Fruit fly (Drosophila melanogaster) whole organism, embryonic: Measurements from ENCODE around the gene mRpL35.

Experiments used
- Asciz ChIP-seq: fragments of 200-800 bp; sonication (Bioruptor generic); optimal IDR thresholded peaks from 2 replicates; lab custom pipeline; 2017; ENCODE audit warnings: missing biosample characterization, mild to moderate bottlenecking, missing genetic modification characterization, missing genetic modification reagents
- CG10321 ChIP-seq: fragments of 200-800 bp; sonication (Bioruptor generic); IDR thresholded peaks from 2 replicates; pipeline ENCODE4 v1.3.6; 2022; ENCODE audit warnings: missing biosample characterization, missing genetic modification characterization
- CG11456 ChIP-seq: fragments of 200-800 bp; sonication (Bioruptor generic); IDR thresholded peaks from 3 replicates; pipeline ENCODE4 v1.3.6; 2022; ENCODE audit warnings: missing biosample characterization, missing genetic modification characterization
- CG13287 ChIP-seq: fragments of 200-800 bp; sonication (Bioruptor generic); IDR thresholded peaks from 2 replicates; pipeline ENCODE4 v1.3.6; 2022; ENCODE audit warnings: missing biosample characterization, missing genetic modification characterization; ENCODE audit not compliant: partially characterized antibody
- CG14667 ChIP-seq: fragments of 200-800 bp; sonication (Bioruptor generic); IDR thresholded peaks from 2 replicates; pipeline ENCODE4 v1.3.6; 2022; ENCODE audit warnings: missing biosample characterization, missing genetic modification characterization
- CG15011 ChIP-seq: fragments of 200-800 bp; sonication (Bioruptor generic); optimal IDR thresholded peaks from 3 replicates; lab custom pipeline; 2018; ENCODE audit warnings: missing biosample characterization, mild to moderate bottlenecking, missing genetic modification characterization
- CG15269 ChIP-seq: fragments of 200-800 bp; sonication (Bioruptor generic); optimal IDR thresholded peaks from 2 replicates; lab custom pipeline; 2018; ENCODE audit warnings: missing biosample characterization, mild to moderate bottlenecking, missing genetic modification characterization, moderate library complexity
- CG1647 ChIP-seq: fragments of 200-800 bp; sonication (Bioruptor generic); optimal IDR thresholded peaks from 3 replicates; lab custom pipeline; 2016; ENCODE audit warnings: missing biosample characterization, missing genetic modification characterization
- CG16779 ChIP-seq: fragments of 200-800 bp; sonication (Bioruptor generic); IDR thresholded peaks from 2 replicates; pipeline ENCODE4 v1.3.6; 2022; ENCODE audit warnings: missing biosample characterization, missing genetic modification characterization
- CG16815 ChIP-seq: fragments of 200-800 bp; sonication (Bioruptor generic); optimal IDR thresholded peaks from 3 replicates; lab custom pipeline; 2017; ENCODE audit warnings: missing biosample characterization, mild to moderate bottlenecking, missing genetic modification characterization
- CG17912 ChIP-seq: fragments of 200-800 bp; sonication (Bioruptor generic); optimal IDR thresholded peaks from 2 replicates; lab custom pipeline; 2018; ENCODE audit warnings: missing biosample characterization, mild to moderate bottlenecking, missing genetic modification characterization
- CG1792 ChIP-seq: fragments of 200-800 bp; sonication (Bioruptor generic); optimal IDR thresholded peaks from 2 replicates; lab custom pipeline; 2016; ENCODE audit warnings: missing biosample characterization, missing genetic modification characterization
- CG1832 ChIP-seq: fragments of 200-800 bp; sonication (Bioruptor generic); optimal IDR thresholded peaks from 2 replicates; lab custom pipeline; 2017; ENCODE audit warnings: missing biosample characterization, mild to moderate bottlenecking, missing genetic modification characterization, inconsistent platforms
- CG18599 ChIP-seq: fragments of 200-800 bp; sonication (Bioruptor generic); optimal IDR thresholded peaks from 3 replicates; lab custom pipeline; 2017; ENCODE audit warnings: missing biosample characterization, missing genetic modification characterization, mild to moderate bottlenecking, moderate library complexity, missing genetic modification reagents
- CG31365 ChIP-seq: fragments of 200-800 bp; sonication (Bioruptor generic); optimal IDR thresholded peaks from 2 replicates; lab custom pipeline; 2018; ENCODE audit warnings: missing biosample characterization, mild to moderate bottlenecking, missing genetic modification characterization
- CG32772 ChIP-seq: fragments of 200-800 bp; sonication (Bioruptor generic); IDR thresholded peaks from 2 replicates; pipeline ENCODE4 v1.3.6; 2022; ENCODE audit warnings: missing biosample characterization, missing genetic modification characterization
- CG4424 ChIP-seq: fragments of 200-800 bp; sonication (Bioruptor generic); optimal IDR thresholded peaks from 3 replicates; lab custom pipeline; 2016; ENCODE audit warnings: missing biosample characterization, missing genetic modification characterization
- CG6175 ChIP-seq: fragments of 200-800 bp; sonication (Bioruptor generic); IDR thresholded peaks from 3 replicates; pipeline ENCODE4 v1.3.6; 2022; ENCODE audit warnings: missing biosample characterization, missing genetic modification characterization
- CG6272 ChIP-seq: fragments of 200-800 bp; sonication (Bioruptor generic); IDR thresholded peaks from 2 replicates; pipeline ENCODE4 v1.3.6; 2022; ENCODE audit warnings: missing biosample characterization, missing genetic modification characterization
- CG6813 ChIP-seq: fragments of 200-800 bp; sonication (Bioruptor generic); optimal IDR thresholded peaks from 2 replicates; lab custom pipeline; 2017; ENCODE audit warnings: missing biosample characterization, missing genetic modification characterization, mild to moderate bottlenecking, moderate library complexity, missing genetic modification reagents
- CG7357 ChIP-seq: fragments of 200-800 bp; sonication (Bioruptor generic); IDR thresholded peaks from 3 replicates; pipeline ENCODE4 v1.3.6; 2022; ENCODE audit warnings: missing biosample characterization, missing genetic modification characterization
- CG7987 ChIP-seq: fragments of 200-800 bp; sonication (Bioruptor generic); optimal IDR thresholded peaks from 2 replicates; lab custom pipeline; 2018; ENCODE audit warnings: missing biosample characterization, mild to moderate bottlenecking, missing genetic modification characterization, moderate library complexity
- CG9609 ChIP-seq: fragments of 200-800 bp; sonication (Bioruptor generic); optimal IDR thresholded peaks from 3 replicates; lab custom pipeline; 2016; ENCODE audit warnings: missing biosample characterization, missing genetic modification characterization
- D19B ChIP-seq: fragments of 200-800 bp; sonication (Bioruptor generic); optimal IDR thresholded peaks from 2 replicates; lab custom pipeline; 2017; ENCODE audit warnings: missing biosample characterization, mild to moderate bottlenecking, missing genetic modification characterization
- Dip3 ChIP-seq: fragments of 200-800 bp; sonication (Bioruptor generic); optimal IDR thresholded peaks from 3 replicates; lab custom pipeline; 2016; ENCODE audit warnings: missing biosample characterization, missing genetic modification characterization
- Doc2 ChIP-seq: fragments of 200-800 bp; sonication (Bioruptor generic); IDR thresholded peaks from 2 replicates; pipeline ENCODE4 v1.3.6; 2022; ENCODE audit warnings: missing biosample characterization, missing genetic modification characterization
- HHEX ChIP-seq: fragments of 200-800 bp; sonication (Bioruptor generic); optimal IDR thresholded peaks from 3 replicates; lab custom pipeline; 2017; ENCODE audit warnings: missing biosample characterization, mild to moderate bottlenecking, missing genetic modification characterization, missing genetic modification reagents
- MBD-R2 ChIP-seq: fragments of 200-800 bp; sonication (Bioruptor generic); IDR thresholded peaks from 2 replicates; pipeline ENCODE4 v1.3.6; 2022; ENCODE audit warnings: missing biosample characterization, missing genetic modification characterization
- NK7.1 ChIP-seq: fragments of 200-800 bp; sonication (Bioruptor generic); optimal IDR thresholded peaks from 3 replicates; lab custom pipeline; 2016; ENCODE audit warnings: missing biosample characterization, missing genetic modification characterization
- Poxn ChIP-seq: fragments of 200-800 bp; sonication (Bioruptor generic); IDR thresholded peaks from 2 replicates; pipeline ENCODE4 v1.3.6; 2022; ENCODE audit warnings: missing biosample characterization, missing genetic modification characterization
- Usf ChIP-seq: fragments of 200-800 bp; sonication (Bioruptor generic); optimal IDR thresholded peaks from 2 replicates; lab custom pipeline; 2017; ENCODE audit warnings: missing genotype, missing biosample characterization, missing genetic modification characterization
- az2 ChIP-seq: fragments of 200-800 bp; sonication (Bioruptor generic); optimal IDR thresholded peaks from 3 replicates; lab custom pipeline; 2016; ENCODE audit warnings: missing biosample characterization, missing genetic modification characterization
- bbx ChIP-seq: fragments of 200-800 bp; sonication (Bioruptor generic); IDR thresholded peaks from 2 replicates; pipeline ENCODE4 v1.3.6; 2022; ENCODE audit warnings: missing biosample characterization, missing genetic modification characterization; ENCODE audit not compliant: partially characterized antibody
- bowl ChIP-seq: fragments of 200-800 bp; sonication (Bioruptor generic); IDR thresholded peaks from 2 replicates; pipeline ENCODE4 v1.3.6; 2022; ENCODE audit warnings: missing biosample characterization, missing genetic modification characterization
- cas ChIP-seq: fragments of 200-800 bp; sonication (Bioruptor generic); IDR thresholded peaks from 2 replicates; pipeline ENCODE4 v1.3.6; 2022; ENCODE audit warnings: missing biosample characterization, missing genetic modification characterization
- corto ChIP-seq: fragments of 200-800 bp; sonication (Bioruptor generic); optimal IDR thresholded peaks from 2 replicates; lab custom pipeline; 2016; ENCODE audit warnings: missing biosample characterization, mild to moderate bottlenecking, missing genetic modification characterization, moderate library complexity
- cwo ChIP-seq: fragments of 200-800 bp; sonication (Bioruptor generic); optimal IDR thresholded peaks from 3 replicates; lab custom pipeline; 2017; ENCODE audit warnings: missing biosample characterization, missing genetic modification characterization, mild to moderate bottlenecking, moderate library complexity, missing genetic modification reagents
- ftz-f1 ChIP-seq: fragments of 200-800 bp; sonication (Bioruptor generic); optimal IDR thresholded peaks from 2 replicates; lab custom pipeline; 2016; ENCODE audit warnings: missing biosample characterization, missing genetic modification characterization
- grn ChIP-seq: fragments of 200-800 bp; sonication (Bioruptor generic); optimal IDR thresholded peaks from 3 replicates; lab custom pipeline; 2017; ENCODE audit warnings: missing biosample characterization, missing genetic modification characterization
- gt ChIP-seq: fragments of 200-800 bp; sonication (Bioruptor generic); IDR thresholded peaks from 2 replicates; pipeline ENCODE4 v1.3.6; 2022; ENCODE audit warnings: missing biosample characterization, missing genetic modification characterization
- ham ChIP-seq: fragments of 200-800 bp; sonication (Bioruptor generic); IDR thresholded peaks from 2 replicates; pipeline ENCODE4 v1.3.6; 2022; ENCODE audit warnings: missing biosample characterization, missing genetic modification characterization
- jigr1 ChIP-seq: fragments of 200-800 bp; sonication (Bioruptor generic); IDR thresholded peaks from 3 replicates; pipeline ENCODE4 v1.3.6; 2022; ENCODE audit warnings: missing biosample characterization, missing genetic modification characterization
- jumu ChIP-seq: fragments of 200-800 bp; sonication (Bioruptor generic); optimal IDR thresholded peaks from 3 replicates; lab custom pipeline; 2016; ENCODE audit warnings: missing biosample characterization, missing genetic modification characterization
- lilli ChIP-seq: fragments of 200-800 bp; sonication (Bioruptor generic); optimal IDR thresholded peaks from 3 replicates; lab custom pipeline; 2016; ENCODE audit warnings: missing biosample characterization, missing genetic modification characterization
- pita ChIP-seq: fragments of 200-800 bp; sonication (Bioruptor generic); optimal IDR thresholded peaks from 2 replicates; lab custom pipeline; 2017; ENCODE audit warnings: missing biosample characterization, mild to moderate bottlenecking, missing genetic modification characterization
- pnt ChIP-seq: fragments of 200-800 bp; sonication (Bioruptor generic); optimal IDR thresholded peaks from 3 replicates; lab custom pipeline; 2016; ENCODE audit warnings: missing biosample characterization, missing genetic modification characterization
- prd ChIP-seq, 3 experiments: fragments of >200 bp in 2 of 3; fragments of 200-800 bp in 1 of 3; sonication (Bioruptor generic) in 1 of 3; optimal IDR thresholded peaks in 2 of 3; IDR thresholded peaks in 1 of 3; 2 replicates in 2 of 3; 3 replicates in 1 of 3; pipeline versions ENCODE4 v1.3.6 to Lab custom; 2017 to 2022; ENCODE audit warnings: missing biosample characterization in 1 of 3, missing genetic modification characterization in 1 of 3
- pros ChIP-seq: fragments of 200-800 bp; sonication (Bioruptor generic); optimal IDR thresholded peaks from 3 replicates; lab custom pipeline; 2019; ENCODE audit warnings: missing biosample characterization, mild to moderate bottlenecking, missing genetic modification characterization, moderate library complexity
- sr ChIP-seq: fragments of 200-800 bp; sonication (Bioruptor generic); IDR thresholded peaks from 3 replicates; pipeline ENCODE4 v1.3.6; 2022; ENCODE audit warnings: missing biosample characterization, missing genetic modification characterization
- tgo ChIP-seq: fragments of 200-800 bp; sonication (Bioruptor generic); IDR thresholded peaks from 3 replicates; pipeline ENCODE4 v1.3.6; 2022; ENCODE audit warnings: missing biosample characterization, missing genetic modification characterization
- wor ChIP-seq: fragments of 200-800 bp; sonication (Bioruptor generic); IDR thresholded peaks from 2 replicates; pipeline ENCODE4 v1.3.6; 2022; ENCODE audit warnings: missing biosample characterization, missing genetic modification characterization

The mRpL35 gene

dm6 chr3R:22039480-22039879, 16.2 kb downstream of the mRpL35 start (continued):
- TF ChIP-seq CG32772, result peak; percentile 54
- no peak for TF ChIP-seq CG17912 (GFP tag; lab: Kevin White, UChicago)
- TF ChIP-seq Asciz (GFP tag; lab: Kevin White, UChicago), result no peak
- TF ChIP-seq pita, result no peak
- no peak for TF ChIP-seq Doc2 (GFP tag; lab: Robert Waterston, UW)
- TF ChIP-seq CG16815 (GFP tag; lab: Kevin White, UChicago), result no peak
- TF ChIP-seq sr (GFP tag; lab: Robert Waterston, UW), result peak; percentile 85; the same call in 2 of the 3 replicates
- no peak for TF ChIP-seq gt (GFP tag; lab: Robert Waterston, UW)
- TF ChIP-seq CG1832 (GFP tag; lab: Kevin White, UChicago), result no peak
- no peak for TF ChIP-seq corto (GFP tag; lab: Kevin White, UChicago)
- no peak for TF ChIP-seq CG31365
- peak; percentile 43 for TF ChIP-seq wor (GFP tag; lab: Robert Waterston, UW)
- TF ChIP-seq bbx, result no peak
- TF ChIP-seq CG16779 (GFP tag; lab: Robert Waterston, UW), result no peak
- no peak for TF ChIP-seq MBD-R2
- no peak for TF ChIP-seq CG15269 (tag; lab: Kevin White, UChicago)
- TF ChIP-seq ftz-f1 (GFP tag; lab: Kevin White, UChicago), result no peak
- TF ChIP-seq CG6175, result no peak
- TF ChIP-seq CG15011 (GFP tag; lab: Kevin White, UChicago), result no peak
- 0 out of 3 replicates have a peak, but pooled peaks have one; percentile 21 for TF ChIP-seq CG11456 (GFP tag; lab: Robert Waterston, UW)
- peak; percentile 4 for TF ChIP-seq pros (GFP tag; lab: Kevin White, UChicago)
- peak; percentile 62; the same call in 1 of the 2 replicates for TF ChIP-seq bowl
- no peak for TF ChIP-seq CG7987
- 0 out of 3 replicates have a peak, but pooled peaks have one; percentile 17 for TF ChIP-seq CG7357 (GFP tag; lab: Robert Waterston, UW)
- no peak for TF ChIP-seq CG6813 (GFP tag; lab: Kevin White, UChicago)
- peak; percentile 36; the same call in 1 of the 2 replicates for TF ChIP-seq CG14667 (GFP tag; lab: Robert Waterston, UW)
- no peak for TF ChIP-seq grn (GFP tag; lab: Kevin White, UChicago)
- TF ChIP-seq CG1647 (GFP tag; lab: Kevin White, UChicago), result no peak
- TF ChIP-seq lilli, result peak; percentile 36
- no peak for TF ChIP-seq Poxn
- no peak for TF ChIP-seq ham (GFP tag; lab: Robert Waterston, UW)
- no peak for TF ChIP-seq jigr1 (GFP tag; lab: Robert Waterston, UW)
- no peak for TF ChIP-seq D19B
- no peak for TF ChIP-seq pnt (GFP tag; lab: Kevin White, UChicago)
- 0 out of 2 replicates have a peak, but pooled peaks have one; percentile 6 for TF ChIP-seq CG6272 (GFP tag; lab: Robert Waterston, UW)
- TF ChIP-seq CG13287, result no peak
- TF ChIP-seq NK7.1 (GFP tag; lab: Kevin White, UChicago), result no peak
- no peak for TF ChIP-seq CG9609 (GFP tag; lab: Kevin White, UChicago)
- 0 out of 2 replicates have a peak, but pooled peaks have one; percentile 17 for TF ChIP-seq CG10321 (GFP tag; lab: Robert Waterston, UW)
- peak; percentile 10 for TF ChIP-seq jumu (GFP tag; lab: Kevin White, UChicago)
- TF ChIP-seq Dip3 (GFP tag; lab: Kevin White, UChicago), result no peak
- peak; percentile 71 for TF ChIP-seq az2 (GFP tag; lab: Kevin White, UChicago)
- peak; percentile 70 for TF ChIP-seq tgo (GFP tag; lab: Robert Waterston, UW)
- TF ChIP-seq CG1792, result no peak
- TF ChIP-seq Usf, result no peak
- no peak for TF ChIP-seq HHEX (GFP tag; lab: Kevin White, UChicago)
- TF ChIP-seq prd (optimal IDR thresholded peaks at IDR 0.05; lab: Kevin White, UChicago), result no peak
- peak; percentile 80 for TF ChIP-seq prd (GFP tag; IDR thresholded peaks at IDR 0.05; lab: Robert Waterston, UW)
- TF ChIP-seq cas (GFP tag; lab: Robert Waterston, UW), result no peak
- TF ChIP-seq cwo, result peak; percentile 23
- TF ChIP-seq CG18599 (GFP tag; lab: Kevin White, UChicago), result no peak
- TF ChIP-seq CG4424 (GFP tag; lab: Kevin White, UChicago), result peak; percentile 44
